Worm (Caenorhabditis elegans) whole organism, young adult: ENCODE data around the gene srv-3.

Experiments used
- dpl-1 ChIP-seq: fragments of 150-350 bp; optimal IDR thresholded peaks from 2 replicates; lab custom pipeline; 2014; ENCODE audit warnings: missing biosample characterization, missing genetic modification reagents, missing genetic modification characterization
- lin-40 ChIP-seq: sonication (generic microtip); optimal IDR thresholded peaks from 2 replicates; lab custom pipeline; 2016; ENCODE audit warnings: missing genetic modification characterization, mild to moderate bottlenecking, missing compliant biosample characterization, missing genotype, missing genetic modification reagents
- rcor-1 ChIP-seq: fragments of 200-800 bp; sonication (Bioruptor generic); IDR thresholded peaks from 2 replicates; pipeline ENCODE4 v1.3.6; 2022; ENCODE audit warnings: missing genetic modification reagents, missing genetic modification characterization, missing compliant biosample characterization

DNA sequence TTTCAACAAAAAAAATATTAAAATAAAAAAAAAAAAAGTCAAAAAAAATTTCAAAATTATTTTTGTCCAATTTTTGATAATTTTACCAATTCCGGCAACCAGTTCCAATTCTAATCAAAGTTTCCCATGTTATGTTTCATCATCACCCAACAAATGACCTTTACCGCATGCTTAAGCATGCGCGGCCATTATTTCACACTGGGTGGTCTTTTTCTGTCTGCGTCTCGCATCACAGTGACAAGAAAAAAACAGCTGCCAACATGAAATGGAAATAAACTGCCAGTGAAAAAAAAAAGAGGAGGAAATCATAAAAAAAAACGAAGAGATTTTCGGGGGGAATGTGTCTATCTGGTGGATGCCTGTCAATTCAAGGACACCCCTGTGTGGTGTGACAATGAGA is 42.4 kb downstream of the srv-3 start:
- TF ChIP-seq rcor-1 (GFP tag; lab: Robert Waterston, UW) (no peak), lin-40 (tag; lab: Kevin White, UChicago) (no peak), dpl-1 (GFP tag; lab: Kevin White, UChicago) (no peak)
